Fruit fly (Drosophila melanogaster): ENCODE data around the gene MED18.
A peak's percentile ranks its signal among the peaks of the same experiment; 100 is the strongest.

The MED18 gene

dm6 chrX:1907727-1908264 lies 42.1 kb downstream of the MED18 start, which contains the start of gene mip130:
mip130 (plus strand) TSS chrX:1908239.
- peak; percentile 65 for TF ChIP-seq cyc (GFP tag; optimal IDR thresholded peaks at IDR 0.05)
- no peak for TF ChIP-seq CG8319 (GFP tag; optimal IDR thresholded peaks at IDR 0.05)
- peak; percentile 69 for TF ChIP-seq CG15336 (GFP tag; IDR thresholded peaks at IDR 0.05)
- peak; percentile 36 for TF ChIP-seq CG6808 (GFP tag; optimal IDR thresholded peaks at IDR 0.05)
- TF ChIP-seq CG7368 (GFP tag; optimal IDR thresholded peaks at IDR 0.05): peak; percentile 51
- peak; percentile 62 for TF ChIP-seq CG32006 (GFP tag; optimal IDR thresholded peaks at IDR 0.05)
- TF ChIP-seq eg (GFP tag; IDR thresholded peaks at IDR 0.05): 0 out of 3 replicates have a peak, but pooled peaks have one; percentile 41
- TF ChIP-seq acj6 (GFP tag; optimal IDR thresholded peaks at IDR 0.05): peak; percentile 37
- TF ChIP-seq Sox15 (GFP tag; optimal IDR thresholded peaks at IDR 0.05): peak; percentile 27
- TF ChIP-seq fd85E (GFP tag; optimal IDR thresholded peaks at IDR 0.05): no peak
- peak; percentile 64 for TF ChIP-seq Hr4 (GFP tag; optimal IDR thresholded peaks at IDR 0.05)
- peak; percentile 60 for TF ChIP-seq CG3919 (GFP tag; optimal IDR thresholded peaks at IDR 0.05)
- no peak for TF ChIP-seq salr (GFP tag; optimal IDR thresholded peaks at IDR 0.05)
- TF ChIP-seq OdsH (GFP tag; optimal IDR thresholded peaks at IDR 0.05): peak; percentile 47
- peak; percentile 58 for TF ChIP-seq achi (GFP tag; optimal IDR thresholded peaks at IDR 0.05)
- peak; percentile 55 for TF ChIP-seq Sox14 (GFP tag; optimal IDR thresholded peaks at IDR 0.05)
- TF ChIP-seq spab (GFP tag; optimal IDR thresholded peaks at IDR 0.05): peak; percentile 34
- peak; percentile 43 for TF ChIP-seq CG11902 (GFP tag; optimal IDR thresholded peaks at IDR 0.05)
- TF ChIP-seq topi (GFP tag; optimal IDR thresholded peaks at IDR 0.05): peak; percentile 71
- TF ChIP-seq Eip93F (GFP tag; optimal IDR thresholded peaks at IDR 0.05): no peak
- peak; percentile 63 for TF ChIP-seq CG34406 (GFP tag; optimal IDR thresholded peaks at IDR 0.05)
- no peak for TF ChIP-seq Gug (GFP tag; IDR thresholded peaks at IDR 0.05)
- peak; percentile 60 for TF ChIP-seq CG10631 (GFP tag; optimal IDR thresholded peaks at IDR 0.05)
- TF ChIP-seq Lpt (GFP tag; optimal IDR thresholded peaks at IDR 0.05): no peak
- TF ChIP-seq CG4318 (GFP tag; optimal IDR thresholded peaks at IDR 0.05): no peak
- TF ChIP-seq vri (GFP tag; optimal IDR thresholded peaks at IDR 0.05): peak; percentile 40
- TF ChIP-seq Met (GFP tag; optimal IDR thresholded peaks at IDR 0.05): peak; percentile 82
- TF ChIP-seq CG8632 (GFP tag; optimal IDR thresholded peaks at IDR 0.05): peak; percentile 54
- TF ChIP-seq Hr39 (GFP tag; optimal IDR thresholded peaks at IDR 0.05): peak; percentile 31
- TF ChIP-seq CG11294 (GFP tag; IDR thresholded peaks at IDR 0.05): no peak
- peak; percentile 58 for TF ChIP-seq esn (GFP tag; optimal IDR thresholded peaks at IDR 0.05)
- TF ChIP-seq CG9139 (GFP tag; optimal IDR thresholded peaks at IDR 0.05): no peak
- peak; percentile 27; the same call in 1 of the 3 replicates for TF ChIP-seq CG6163 (GFP tag; IDR thresholded peaks at IDR 0.05)
- TF ChIP-seq CG6792 (GFP tag; optimal IDR thresholded peaks at IDR 0.05): peak; percentile 53
- peak; percentile 17 for TF ChIP-seq dsx (GFP tag; optimal IDR thresholded peaks at IDR 0.05; ENCODE audit: poor library complexity, severe bottlenecking)
- TF ChIP-seq CG10669 (GFP tag; optimal IDR thresholded peaks at IDR 0.05): peak; percentile 61
- peak; percentile 56 for TF ChIP-seq Eip75B (GFP tag; optimal IDR thresholded peaks at IDR 0.05)
- peak; percentile 56 for TF ChIP-seq pdm3 (GFP tag; optimal IDR thresholded peaks at IDR 0.05)
- peak; percentile 56 for TF ChIP-seq Ets96B (tag; optimal IDR thresholded peaks at IDR 0.05)
- TF ChIP-seq CG6854 (GFP tag; optimal IDR thresholded peaks at IDR 0.05): peak; percentile 27
- TF ChIP-seq CG16779 (tag; optimal IDR thresholded peaks at IDR 0.05): peak; percentile 24
- peak; percentile 84 for TF ChIP-seq svp (GFP tag)
- peak; percentile 60 for TF ChIP-seq CG3032 (tag; optimal IDR thresholded peaks at IDR 0.05)
- TF ChIP-seq CG1621 (tag; optimal IDR thresholded peaks at IDR 0.05): no peak
- peak; percentile 25 for TF ChIP-seq net (GFP tag; optimal IDR thresholded peaks at IDR 0.05)
- TF ChIP-seq Blimp-1 (GFP tag; optimal IDR thresholded peaks at IDR 0.05): no peak
- TF ChIP-seq fd59A (GFP tag; optimal IDR thresholded peaks at IDR 0.05): no peak
- peak; percentile 1 for TF ChIP-seq CG11762 (GFP tag; optimal IDR thresholded peaks at IDR 0.05; ENCODE audit: insufficient read depth)
- peak; percentile 37 for TF ChIP-seq Smox (GFP tag; optimal IDR thresholded peaks at IDR 0.05)
- TF ChIP-seq Ets21C (GFP tag; optimal IDR thresholded peaks at IDR 0.05): no peak
- TF ChIP-seq dac (GFP tag; optimal IDR thresholded peaks at IDR 0.05): peak; percentile 5

Data from whole organism, prepupa.